Fruit fly (Drosophila melanogaster): ENCODE results near the gene PIG-Q.
A peak's percentile ranks its signal among the peaks of the same experiment; 100 is the strongest.

Gene PIG-Q

dm6 chrX:16332615-16333288 is 26.2 kb upstream of the PIG-Q start (continued):
- TF ChIP-seq CG6792 (GFP tag; optimal IDR thresholded peaks at IDR 0.05) (peak; percentile 94), Smox (GFP tag; optimal IDR thresholded peaks at IDR 0.05) (peak; percentile 96), Gug (GFP tag; IDR thresholded peaks at IDR 0.05) (peak; percentile 92), CG15336 (GFP tag; IDR thresholded peaks at IDR 0.05) (peak; percentile 97), CG3919 (GFP tag; optimal IDR thresholded peaks at IDR 0.05) (peak; percentile 93), Blimp-1 (GFP tag; optimal IDR thresholded peaks at IDR 0.05) (peak; percentile 91), cyc (GFP tag; optimal IDR thresholded peaks at IDR 0.05) (peak; percentile 95), CG9139 (GFP tag; optimal IDR thresholded peaks at IDR 0.05) (peak; percentile 95), CG11294 (GFP tag; IDR thresholded peaks at IDR 0.05) (peak; percentile 92), lz (GFP tag; optimal IDR thresholded peaks at IDR 0.05) (peak; percentile 97), CG7368 (GFP tag; optimal IDR thresholded peaks at IDR 0.05) (peak; percentile 93), net (GFP tag; optimal IDR thresholded peaks at IDR 0.05) (peak; percentile 95), Eip78C (GFP tag) (peak; percentile 99), dac (GFP tag; optimal IDR thresholded peaks at IDR 0.05) (peak; percentile 97), OdsH (GFP tag; optimal IDR thresholded peaks at IDR 0.05) (peak; percentile 95), CG11902 (GFP tag; optimal IDR thresholded peaks at IDR 0.05) (peak; percentile 87), CG34406 (GFP tag; optimal IDR thresholded peaks at IDR 0.05) (peak; percentile 96), Met (GFP tag; optimal IDR thresholded peaks at IDR 0.05) (peak; percentile 97)

dm6 chrX:16333434-16334141 is 25.4 kb upstream of the PIG-Q start, which contains the start of the genes CG9921 and Dsp1:
CG9921 (minus strand) TSS chrX:16333600.
Dsp1 (plus strand) TSS chrX:16333612.
- TF ChIP-seq topi (GFP tag; optimal IDR thresholded peaks at IDR 0.05) (no peak), CG3919 (GFP tag; optimal IDR thresholded peaks at IDR 0.05) (peak; percentile 2), CG6792 (GFP tag; optimal IDR thresholded peaks at IDR 0.05) (no peak), dsx (GFP tag; optimal IDR thresholded peaks at IDR 0.05; ENCODE audit: poor library complexity, severe bottlenecking) (peak; percentile 40), Sox102F (GFP tag; optimal IDR thresholded peaks at IDR 0.05) (peak; percentile 17), CG6808 (GFP tag; optimal IDR thresholded peaks at IDR 0.05) (no peak), fd85E (GFP tag; optimal IDR thresholded peaks at IDR 0.05) (no peak), fd59A (GFP tag; optimal IDR thresholded peaks at IDR 0.05) (no peak), CG7368 (GFP tag; optimal IDR thresholded peaks at IDR 0.05) (no peak), CG6854 (GFP tag; optimal IDR thresholded peaks at IDR 0.05) (peak; percentile 13), achi (GFP tag; optimal IDR thresholded peaks at IDR 0.05) (peak; percentile 1), CG6163 (GFP tag; IDR thresholded peaks at IDR 0.05) (peak; percentile 51; the same call in 2 of the 3 replicates), CG34406 (GFP tag; optimal IDR thresholded peaks at IDR 0.05) (no peak), Gug (GFP tag; IDR thresholded peaks at IDR 0.05) (no peak), Sox14 (GFP tag; optimal IDR thresholded peaks at IDR 0.05) (no peak), CG32006 (GFP tag; optimal IDR thresholded peaks at IDR 0.05) (peak; percentile 10), CG6276 (GFP tag; optimal IDR thresholded peaks at IDR 0.05) (no peak), vri (GFP tag; optimal IDR thresholded peaks at IDR 0.05) (peak; percentile 30), eg (GFP tag; IDR thresholded peaks at IDR 0.05) (peak; percentile 47; the same call in 2 of the 3 replicates), Eip93F (GFP tag; optimal IDR thresholded peaks at IDR 0.05) (peak; percentile 10), Eip78C (GFP tag) (peak; percentile 53), Sox15 (GFP tag; optimal IDR thresholded peaks at IDR 0.05) (no peak)

dm6 chrX:16334251-16334860 is 24.6 kb upstream of the PIG-Q start:
- TF ChIP-seq CG1621 (tag; optimal IDR thresholded peaks at IDR 0.05) = no peak
- peak; percentile 51 for TF ChIP-seq svp (GFP tag)
- no peak for TF ChIP-seq CG34406 (GFP tag; optimal IDR thresholded peaks at IDR 0.05)
